Worm (Caenorhabditis elegans): Measurements from ENCODE around the gene F36F12.3.

F36F12.3 gene

DNA sequence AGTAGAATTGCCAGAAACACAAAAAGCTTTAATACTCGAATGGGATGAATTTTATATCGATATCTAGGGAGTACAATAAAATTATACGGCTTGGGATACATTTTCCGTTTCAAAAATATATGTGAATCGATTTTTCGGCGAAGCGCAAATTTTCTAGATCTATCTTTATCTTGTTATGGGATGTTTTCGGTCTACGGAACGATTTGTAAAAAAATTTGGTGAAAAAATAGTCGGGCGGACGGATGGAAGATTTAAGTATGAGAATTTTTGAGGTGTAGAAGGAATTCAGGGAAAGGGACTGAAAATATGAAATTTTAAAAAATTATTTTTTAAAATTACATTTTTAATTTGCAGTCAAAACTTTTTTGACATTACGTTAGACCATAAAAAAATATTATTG is 20.4 kb downstream of the F36F12.3 start, which contains the start of gene F22F7.4:
TSS of gene F22F7.4 (minus strand) at position 101 of the 400 bp plus-strand sequence.
- TF ChIP-seq lin-13 (tag; optimal IDR thresholded peaks at IDR 0.05) (no peak), zip-8 (tag; optimal IDR thresholded peaks at IDR 0.05) (no peak), unc-120 (tag; optimal IDR thresholded peaks at IDR 0.05; ENCODE audit: poor library complexity, severe bottlenecking) (no peak), bed-3 (GFP tag; optimal IDR thresholded peaks at IDR 0.05) (no peak), hlh-1 (tag; optimal IDR thresholded peaks at IDR 0.05) (no peak), sptf-1 (tag; optimal IDR thresholded peaks at IDR 0.05) (no peak), ztf-11 (tag; optimal IDR thresholded peaks at IDR 0.05) (no peak), mls-2 (tag; optimal IDR thresholded peaks at IDR 0.05) (no peak), ham-2 (GFP tag; optimal IDR thresholded peaks at IDR 0.05) (no peak), nhr-76 (tag; optimal IDR thresholded peaks at IDR 0.05) (no peak), blmp-1 (tag; optimal IDR thresholded peaks at IDR 0.05) (no peak), elt-3 (tag; optimal IDR thresholded peaks at IDR 0.05) (no peak), mep-1 (tag; optimal IDR thresholded peaks at IDR 0.05) (no peak), ces-1 (GFP tag; optimal IDR thresholded peaks at IDR 0.05) (no peak), nhr-28 (tag; optimal IDR thresholded peaks at IDR 0.05) (no peak), snpc-4 (tag; optimal IDR thresholded peaks at IDR 0.05) (no peak), mab-5 (tag; optimal IDR thresholded peaks at IDR 0.05) (no peak), flh-1 (GFP tag; optimal IDR thresholded peaks at IDR 0.05) (no peak), ceh-83 (GFP tag; optimal IDR thresholded peaks at IDR 0.05) (no peak)

DNA sequence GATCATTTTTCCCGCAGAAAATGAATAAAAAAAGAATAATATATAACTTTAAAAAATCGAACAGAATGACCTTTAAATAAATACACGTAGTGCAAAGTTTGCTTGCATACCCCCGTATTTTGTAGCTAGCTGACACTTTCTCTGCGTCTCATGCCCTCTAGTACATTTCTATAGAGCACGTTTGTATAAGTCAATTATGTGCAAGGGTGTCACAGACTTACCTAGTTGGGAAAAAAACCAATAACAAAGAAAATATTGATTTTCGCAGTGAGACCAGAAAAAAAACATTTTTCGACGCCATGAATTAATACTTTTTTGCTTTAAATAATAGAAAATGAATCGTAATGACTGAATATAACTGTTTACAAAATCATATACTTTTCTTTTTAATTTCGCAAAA is 23.7 kb downstream of the F36F12.3 start, which contains the start of gene ckb-4:
TSS of gene ckb-4 (minus strand) at position 140 of the 400 bp plus-strand sequence.
- TF ChIP-seq mep-1 (tag; optimal IDR thresholded peaks at IDR 0.05) = peak; percentile 29
- TF ChIP-seq elt-3 (tag; optimal IDR thresholded peaks at IDR 0.05) = no peak
- TF ChIP-seq nhr-237 (tag; optimal IDR thresholded peaks at IDR 0.05) = peak; percentile 49
- TF ChIP-seq lin-13 (tag; optimal IDR thresholded peaks at IDR 0.05) = no peak
- no peak for TF ChIP-seq bed-3 (GFP tag; optimal IDR thresholded peaks at IDR 0.05)
- no peak for TF ChIP-seq nhr-12 (tag; optimal IDR thresholded peaks at IDR 0.05)
- TF ChIP-seq ham-2 (GFP tag; optimal IDR thresholded peaks at IDR 0.05) = no peak
- no peak for TF ChIP-seq lin-32 (GFP tag; optimal IDR thresholded peaks at IDR 0.05)
- TF ChIP-seq nhr-2 (tag; optimal IDR thresholded peaks at IDR 0.05) = no peak
- no peak for TF ChIP-seq unc-62 (GFP tag; optimal IDR thresholded peaks at IDR 0.05)
- peak; percentile 43 for TF ChIP-seq pha-4 (tag; optimal IDR thresholded peaks at IDR 0.05)
- no peak for TF ChIP-seq nhr-76 (tag; optimal IDR thresholded peaks at IDR 0.05)
- no peak for TF ChIP-seq sem-2 (GFP tag; optimal IDR thresholded peaks at IDR 0.05)
- TF ChIP-seq blmp-1 (tag; optimal IDR thresholded peaks at IDR 0.05) = no peak
- no peak for TF ChIP-seq unc-39 (tag; optimal IDR thresholded peaks at IDR 0.05)
- TF ChIP-seq ces-1 (GFP tag; optimal IDR thresholded peaks at IDR 0.05) = peak; percentile 94
- TF ChIP-seq ceh-39 (tag; optimal IDR thresholded peaks at IDR 0.05) = peak; percentile 10

DNA sequence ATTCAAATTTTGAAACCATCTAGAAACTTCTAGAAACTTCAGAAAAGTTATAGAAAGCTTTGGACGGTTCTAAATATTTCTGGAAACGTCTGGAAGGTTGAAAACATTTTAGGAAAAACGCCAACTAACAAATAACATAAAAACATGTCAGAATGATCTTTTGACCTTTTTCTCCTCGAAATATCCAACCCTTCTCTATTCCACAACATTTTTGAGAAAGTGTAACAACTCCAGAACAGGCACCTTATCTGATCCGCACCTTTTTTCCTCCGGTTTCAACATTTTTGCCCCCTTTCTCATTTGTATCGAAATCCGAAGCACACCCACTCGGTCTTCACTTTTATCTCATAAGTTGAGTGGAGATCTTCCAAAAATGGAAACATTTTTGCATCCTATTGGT is 24.8 kb downstream of the F36F12.3 start, which contains the start of gene F22F7.3:
TSS of gene F22F7.3 (plus strand) at position 301 of the 400 bp plus-strand sequence.
- no peak for TF ChIP-seq bed-3 (GFP tag; optimal IDR thresholded peaks at IDR 0.05)
- TF ChIP-seq flh-1 (GFP tag; optimal IDR thresholded peaks at IDR 0.05) = no peak
- TF ChIP-seq lsy-2 (tag; optimal IDR thresholded peaks at IDR 0.05) = no peak
- no peak for TF ChIP-seq ham-2 (GFP tag; optimal IDR thresholded peaks at IDR 0.05)
- TF ChIP-seq unc-39 (tag; optimal IDR thresholded peaks at IDR 0.05) = no peak
- no peak for TF ChIP-seq cnd-1 (tag; optimal IDR thresholded peaks at IDR 0.05)
- no peak for TF ChIP-seq drap-1 (GFP tag; optimal IDR thresholded peaks at IDR 0.05)
- no peak for TF ChIP-seq lin-13 (tag; optimal IDR thresholded peaks at IDR 0.05)
- TF ChIP-seq nhr-76 (tag; optimal IDR thresholded peaks at IDR 0.05) = no peak
- TF ChIP-seq snpc-4 (tag; optimal IDR thresholded peaks at IDR 0.05) = no peak
- no peak for TF ChIP-seq ceh-83 (GFP tag; optimal IDR thresholded peaks at IDR 0.05)
- no peak for TF ChIP-seq nhr-237 (tag; optimal IDR thresholded peaks at IDR 0.05)
- TF ChIP-seq sem-2 (GFP tag; optimal IDR thresholded peaks at IDR 0.05) = no peak
- TF ChIP-seq mep-1 (tag; optimal IDR thresholded peaks at IDR 0.05) = no peak
- no peak for TF ChIP-seq blmp-1 (tag; optimal IDR thresholded peaks at IDR 0.05)
- no peak for TF ChIP-seq elt-1 (tag; optimal IDR thresholded peaks at IDR 0.05; ENCODE audit: borderline replicate concordance, insufficient read depth)
- TF ChIP-seq elt-3 (tag; optimal IDR thresholded peaks at IDR 0.05) = no peak

DNA sequence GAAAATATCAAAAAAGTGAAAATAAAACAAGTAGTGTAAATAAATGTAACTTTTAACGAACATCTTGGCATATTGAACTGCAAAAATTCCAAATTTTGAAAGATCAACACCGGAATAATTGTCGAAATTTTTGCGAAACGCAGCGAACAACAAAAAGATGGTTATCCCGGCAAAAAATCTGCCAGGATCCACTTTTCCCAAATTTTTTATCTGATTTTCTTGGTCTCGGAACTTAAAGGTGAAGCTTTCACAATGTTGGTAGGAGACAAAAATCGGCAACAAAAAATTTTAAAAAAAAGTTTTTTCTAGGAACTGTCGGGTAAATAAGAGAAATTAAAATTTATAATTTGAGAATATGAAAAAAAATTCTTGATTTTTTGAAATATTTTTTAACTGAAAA is 33.0 kb downstream of the F36F12.3 start, which contains the start of gene bgnt-1.2:
TSS of gene bgnt-1.2 (minus strand) at position 101 of the 400 bp plus-strand sequence.
- TF ChIP-seq snpc-4 (tag; optimal IDR thresholded peaks at IDR 0.05) (no peak), elt-3 (tag; optimal IDR thresholded peaks at IDR 0.05) (no peak), hlh-1 (tag; optimal IDR thresholded peaks at IDR 0.05) (no peak), ceh-39 (tag; optimal IDR thresholded peaks at IDR 0.05) (no peak), nhr-237 (tag; optimal IDR thresholded peaks at IDR 0.05) (no peak), M03D4.4 (tag; optimal IDR thresholded peaks at IDR 0.05) (no peak), drap-1 (GFP tag; optimal IDR thresholded peaks at IDR 0.05) (no peak), flh-1 (GFP tag; optimal IDR thresholded peaks at IDR 0.05) (no peak), lin-32 (GFP tag; optimal IDR thresholded peaks at IDR 0.05) (no peak), nhr-2 (tag; optimal IDR thresholded peaks at IDR 0.05) (no peak), pha-4 (tag; optimal IDR thresholded peaks at IDR 0.05) (no peak), nhr-28 (tag; optimal IDR thresholded peaks at IDR 0.05) (no peak), ceh-43 (GFP tag; optimal IDR thresholded peaks at IDR 0.05) (no peak), ham-2 (GFP tag; optimal IDR thresholded peaks at IDR 0.05) (no peak), blmp-1 (tag; optimal IDR thresholded peaks at IDR 0.05) (no peak), zip-8 (tag; optimal IDR thresholded peaks at IDR 0.05) (no peak), ces-1 (GFP tag; optimal IDR thresholded peaks at IDR 0.05) (no peak), unc-39 (tag; optimal IDR thresholded peaks at IDR 0.05) (no peak)
